Fruit fly (Drosophila melanogaster): ENCODE data around the gene Sec15.

The Sec15 gene

DNA sequence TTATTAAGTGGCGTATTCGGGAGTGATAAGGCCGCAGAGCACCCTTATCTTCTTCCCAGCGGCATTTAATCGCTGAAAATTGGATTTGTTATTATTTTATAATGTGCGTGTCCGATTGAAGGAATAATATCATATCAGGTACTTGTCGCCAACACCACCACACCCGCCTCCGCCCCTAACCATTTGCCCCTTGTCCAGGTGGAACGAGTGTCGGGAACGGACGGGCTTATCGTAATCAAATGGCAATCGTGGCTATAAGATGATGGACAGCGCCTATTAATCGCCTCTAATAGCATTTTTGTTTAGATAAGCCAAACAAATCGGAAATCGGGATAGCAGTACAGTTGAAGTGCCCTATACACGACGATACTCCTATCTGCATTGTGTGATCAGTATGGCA lies 29.6 kb downstream of the Sec15 start:
- TF ChIP-seq dl (GFP tag; optimal IDR thresholded peaks at IDR 0.05; ENCODE audit: insufficient read depth in 1 of 2, partially characterized antibody in 2 of 2) (no peak), br (GFP tag; optimal IDR thresholded peaks at IDR 0.05) (peak; percentile 17), Hr83 (GFP tag; optimal IDR thresholded peaks at IDR 0.05; ENCODE audit: poor library complexity, severe bottlenecking) (no peak), h (GFP tag; optimal IDR thresholded peaks at IDR 0.05) (peak; percentile 34), sv (GFP tag; optimal IDR thresholded peaks at IDR 0.05) (no peak), jim (GFP tag; optimal IDR thresholded peaks at IDR 0.05) (no peak), GATAd (GFP tag; optimal IDR thresholded peaks at IDR 0.05) (no peak), dmrt93B (GFP tag; optimal IDR thresholded peaks at IDR 0.05) (no peak), brk (GFP tag; optimal IDR thresholded peaks at IDR 0.05) (no peak), foxo (GFP tag; optimal IDR thresholded peaks at IDR 0.05) (no peak)

DNA sequence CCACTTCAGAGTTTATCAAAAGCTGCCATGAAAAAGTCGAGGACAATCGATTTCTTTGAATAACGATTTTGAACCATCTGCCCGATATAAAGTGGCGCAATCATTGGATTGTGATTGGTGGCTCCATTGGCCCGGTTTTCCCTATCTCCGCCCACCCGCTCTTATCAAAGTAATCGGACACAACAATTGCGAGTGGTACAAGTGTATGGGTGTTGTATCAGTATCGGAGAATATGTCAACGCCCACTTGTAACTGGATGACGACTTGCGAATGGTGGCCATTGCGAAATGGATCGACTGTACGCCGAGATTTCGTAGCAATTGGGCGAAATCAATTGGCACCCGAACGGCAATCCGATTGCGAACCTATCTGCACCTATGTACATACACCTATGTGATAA lies 30.2 kb downstream of the Sec15 start:
- no peak for TF ChIP-seq OdsH (GFP tag; optimal IDR thresholded peaks at IDR 0.05)
- TF ChIP-seq CG32264 (GFP tag; optimal IDR thresholded peaks at IDR 0.05) = no peak
- no peak for TF ChIP-seq Dfd (GFP tag; optimal IDR thresholded peaks at IDR 0.05)
- peak in 1 of 2 experiments; percentile 9 for TF ChIP-seq dl (GFP tag; optimal IDR thresholded peaks at IDR 0.05; ENCODE audit: insufficient read depth in 1 of 2, partially characterized antibody in 2 of 2)

dm6 chr3R:21073707-21074106 lies 34.1 kb downstream of the Sec15 start, which contains the start of gene dmrt93B:
Gene dmrt93B (plus strand): TSS chr3R:21074007.
- TF ChIP-seq Myc (optimal IDR thresholded peaks at IDR 0.05) (no peak), Hr78 (GFP tag; optimal IDR thresholded peaks at IDR 0.05) (no peak), brk (GFP tag; optimal IDR thresholded peaks at IDR 0.05) (no peak), foxo (GFP tag; optimal IDR thresholded peaks at IDR 0.05) (no peak), woc (GFP tag; optimal IDR thresholded peaks at IDR 0.05) (no peak), Dfd (GFP tag; optimal IDR thresholded peaks at IDR 0.05) (no peak)

DNA sequence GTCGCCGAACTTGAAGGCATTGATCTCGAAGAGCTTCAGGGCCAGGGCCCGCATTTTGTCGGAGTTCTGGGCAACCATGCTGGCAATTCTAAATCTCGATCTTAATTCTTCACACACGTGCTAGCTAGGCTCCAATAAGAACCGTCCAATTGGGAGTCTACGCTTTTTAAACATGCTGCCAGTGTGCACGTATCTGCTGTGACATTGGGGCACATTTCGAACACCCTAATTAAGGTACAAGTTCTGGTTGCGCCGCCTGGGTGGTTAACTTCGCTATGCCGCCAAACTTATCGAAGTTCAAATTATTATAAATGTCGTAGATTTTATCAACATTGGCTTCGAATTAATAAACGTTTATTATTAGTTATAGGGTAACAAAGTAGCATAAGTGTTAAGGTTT lies 34.6 kb downstream of the Sec15 start, which contains the start of gene r-l:
Gene r-l, minus strand, starts transcription at position 179 of the 400 bp plus-strand sequence.
- TF ChIP-seq Abd-B (GFP tag; optimal IDR thresholded peaks at IDR 0.05) = no peak
- no peak for TF ChIP-seq Dif (GFP tag; optimal IDR thresholded peaks at IDR 0.05; ENCODE audit: partially characterized antibody)
- TF ChIP-seq Sp1 (GFP tag; optimal IDR thresholded peaks at IDR 0.05) = no peak
- TF ChIP-seq br (GFP tag; optimal IDR thresholded peaks at IDR 0.05) = no peak
- no peak for TF ChIP-seq Rel (GFP tag; optimal IDR thresholded peaks at IDR 0.05)
- TF ChIP-seq Rel (tag; optimal IDR thresholded peaks at IDR 0.05) = peak; percentile 53
- TF ChIP-seq Myc (optimal IDR thresholded peaks at IDR 0.05) = peak; percentile 19

DNA sequence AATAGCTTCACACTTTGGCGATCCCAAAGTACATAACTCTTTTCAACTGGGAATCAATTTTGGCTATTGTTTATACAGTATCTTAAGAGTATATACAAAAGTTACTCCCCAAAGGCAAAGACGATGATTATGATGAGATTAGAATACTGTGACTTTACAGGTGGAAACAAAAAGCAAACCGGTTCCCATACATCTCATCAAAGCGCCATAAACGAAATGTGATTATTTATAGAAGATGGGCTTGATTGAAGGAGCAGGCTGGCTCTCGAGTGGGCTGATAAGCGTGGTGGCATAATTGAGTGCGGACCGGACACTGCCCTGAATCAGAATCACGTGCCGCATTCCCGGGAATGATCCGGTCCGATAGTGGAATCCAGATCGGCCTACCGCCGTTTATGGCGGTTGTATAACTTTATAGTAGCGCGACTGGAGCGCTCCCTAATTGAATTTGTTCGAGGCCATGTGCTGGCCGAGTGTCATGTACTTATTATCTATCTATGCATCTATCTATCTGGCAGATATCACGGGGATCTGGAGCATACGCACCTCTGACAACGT lies 35.8 kb downstream of the Sec15 start:
- TF ChIP-seq ey (GFP tag; optimal IDR thresholded peaks at IDR 0.05) (no peak), OdsH (GFP tag; optimal IDR thresholded peaks at IDR 0.05) (no peak), Hr78 (GFP tag; optimal IDR thresholded peaks at IDR 0.05) (no peak), lola (GFP tag; optimal IDR thresholded peaks at IDR 0.05) (no peak), rgr (GFP tag; optimal IDR thresholded peaks at IDR 0.05) (no peak), GATAd (GFP tag; optimal IDR thresholded peaks at IDR 0.05) (no peak), h (GFP tag; optimal IDR thresholded peaks at IDR 0.05) (no peak), Sp1 (GFP tag; optimal IDR thresholded peaks at IDR 0.05) (no peak), fru (GFP tag; optimal IDR thresholded peaks at IDR 0.05) (no peak), sv (GFP tag; optimal IDR thresholded peaks at IDR 0.05) (no peak), woc (GFP tag; optimal IDR thresholded peaks at IDR 0.05) (no peak), Myc (optimal IDR thresholded peaks at IDR 0.05) (no peak), psq (GFP tag; optimal IDR thresholded peaks at IDR 0.05) (no peak), Hnf4 (GFP tag; optimal IDR thresholded peaks at IDR 0.05) (no peak)

DNA sequence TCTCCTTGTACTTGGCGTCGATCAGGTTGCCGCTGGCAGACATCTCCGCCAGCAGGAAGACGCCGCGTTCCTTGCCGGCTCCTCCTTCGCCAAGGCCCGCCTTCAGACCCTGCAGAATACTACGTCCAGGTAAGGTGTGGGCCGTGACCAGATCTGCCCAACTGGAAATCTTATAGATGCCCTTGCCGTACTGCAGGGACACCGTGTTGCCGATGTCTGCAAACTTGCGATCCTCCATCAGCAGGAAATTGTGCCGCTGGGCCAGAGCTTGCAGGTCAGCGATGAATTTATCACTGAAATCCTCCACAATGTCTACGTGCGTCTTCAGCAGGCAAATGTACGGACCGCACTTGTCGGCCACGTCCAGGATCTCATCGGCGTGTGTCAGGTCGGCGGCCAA lies 36.5 kb downstream of the Sec15 start:
- TF ChIP-seq OdsH (GFP tag; optimal IDR thresholded peaks at IDR 0.05) = no peak
- TF ChIP-seq jim (GFP tag; optimal IDR thresholded peaks at IDR 0.05) = no peak
- TF ChIP-seq Dfd (GFP tag; optimal IDR thresholded peaks at IDR 0.05) = no peak
- no peak for TF ChIP-seq Sp1 (GFP tag; optimal IDR thresholded peaks at IDR 0.05)
- TF ChIP-seq pan (optimal IDR thresholded peaks at IDR 0.05) = no peak
- no peak for TF ChIP-seq br (GFP tag; optimal IDR thresholded peaks at IDR 0.05)
- TF ChIP-seq woc (GFP tag; optimal IDR thresholded peaks at IDR 0.05) = no peak
- no peak for TF ChIP-seq Abd-B (GFP tag; optimal IDR thresholded peaks at IDR 0.05)
- no peak for TF ChIP-seq sv (GFP tag; optimal IDR thresholded peaks at IDR 0.05)
- no peak for TF ChIP-seq CG32264 (GFP tag; optimal IDR thresholded peaks at IDR 0.05)
- no peak for TF ChIP-seq Rel (GFP tag; optimal IDR thresholded peaks at IDR 0.05)
- no peak for TF ChIP-seq Rel (tag; optimal IDR thresholded peaks at IDR 0.05)
- no peak for TF ChIP-seq N (GFP tag; optimal IDR thresholded peaks at IDR 0.05)
- TF ChIP-seq Hnf4 (GFP tag; optimal IDR thresholded peaks at IDR 0.05) = no peak
- TF ChIP-seq Vsx2 (GFP tag; optimal IDR thresholded peaks at IDR 0.05; ENCODE audit: partially characterized antibody) = no peak
- no peak for TF ChIP-seq dl (GFP tag; optimal IDR thresholded peaks at IDR 0.05; ENCODE audit: insufficient read depth in 1 of 2, partially characterized antibody in 2 of 2)
- no peak for TF ChIP-seq sage (GFP tag; optimal IDR thresholded peaks at IDR 0.05)
- TF ChIP-seq Hr78 (GFP tag; optimal IDR thresholded peaks at IDR 0.05) = no peak
- no peak for TF ChIP-seq Hr83 (GFP tag; optimal IDR thresholded peaks at IDR 0.05; ENCODE audit: poor library complexity, severe bottlenecking)

All from whole organism, wandering third instar larva.